Worm (Caenorhabditis elegans) whole organism, young adult: ENCODE results near the gene gst-34.

ENCODE experiments used
- B0336.3 ChIP-seq: fragments of 200-800 bp; sonication (Bioruptor generic); IDR thresholded peaks from 2 replicates; pipeline ENCODE4 v1.3.6; 2022; ENCODE audit warnings: missing genetic modification characterization, missing compliant biosample characterization
- F23B12.7 ChIP-seq: sonication (generic microtip); optimal IDR thresholded peaks from 2 replicates; lab custom pipeline; 2017; ENCODE audit warnings: missing genetic modification characterization, mild to moderate bottlenecking, missing compliant biosample characterization, antibody characterized with exemption, moderate library complexity; ENCODE audit not compliant: insufficient read depth
- F57C9.4 ChIP-seq: sonication (generic microtip); optimal IDR thresholded peaks from 2 replicates; lab custom pipeline; 2017; ENCODE audit warnings: mild to moderate bottlenecking, missing genetic modification characterization, missing compliant biosample characterization
- ama-1 ChIP-seq, 3 experiments: fragments of 150-350 bp in 1 of 3; sonication (generic microtip) in 2 of 3; optimal IDR thresholded peaks; 2 replicates each; lab custom pipeline; 2014 to 2018; ENCODE audit warnings: missing biosample characterization in 2 of 3, missing genetic modification characterization in 2 of 3, missing genetic modification reagents in 2 of 3
- ceh-100 ChIP-seq: fragments of 200-800 bp; sonication (Bioruptor generic); IDR thresholded peaks from 2 replicates; pipeline ENCODE4 v1.3.6; 2022; ENCODE audit warnings: missing genetic modification reagents, missing genetic modification characterization, missing compliant biosample characterization

DNA sequence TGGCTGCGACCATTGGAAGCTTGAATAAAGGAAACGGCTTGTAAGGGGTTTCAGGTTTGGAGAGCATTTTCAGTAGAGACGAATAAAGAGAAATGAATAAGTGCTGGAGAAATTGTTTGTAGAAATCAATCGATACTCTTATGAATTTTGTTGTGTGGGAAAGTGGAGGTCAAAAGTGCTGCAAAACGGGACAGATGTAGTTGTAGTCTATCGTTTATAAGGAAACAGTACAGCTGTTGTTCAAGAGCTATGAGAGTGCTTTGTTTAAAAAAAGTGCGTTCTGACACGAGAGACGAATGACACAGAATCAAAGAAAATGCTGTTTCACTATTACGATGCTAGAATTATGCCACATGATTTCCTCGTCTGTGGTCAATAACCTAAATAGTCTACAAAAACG is 52.5 kb downstream of the gst-34 start, which contains the start of gene Y53F4B.62:
- TF ChIP-seq B0336.3 (no peak), F57C9.4 (no peak), ceh-100 (GFP tag; lab: Robert Waterston, UW) (no peak), ama-1 (optimal IDR thresholded peaks at IDR 0.05; lab: Kevin White, UChicago) (no peak), ama-1 (GFP tag; optimal IDR thresholded peaks at IDR 0.05; lab: Kevin White, UChicago) (no peak), F23B12.7 (tag; lab: Kevin White, UChicago) (no peak)
